Worm (Caenorhabditis elegans) whole organism, L2 larva: ENCODE results near the gene str-166.

Source experiments
- alr-1 ChIP-seq: fragments of 150-350 bp; optimal IDR thresholded peaks from 2 replicates; lab custom pipeline; 2014; ENCODE audit warnings: missing biosample characterization, missing genetic modification characterization
- elt-1 ChIP-seq: fragments of 150-350 bp; optimal IDR thresholded peaks from 2 replicates; lab custom pipeline; 2014; ENCODE audit warnings: missing biosample characterization, missing genetic modification characterization
- lin-13 ChIP-seq: fragments of 150-350 bp; optimal IDR thresholded peaks from 2 replicates; lab custom pipeline; 2014; ENCODE audit warnings: missing biosample characterization, missing genetic modification reagents, missing genetic modification characterization
- nhr-11 ChIP-seq: fragments of 150-350 bp; optimal IDR thresholded peaks from 2 replicates; lab custom pipeline; 2014; ENCODE audit warnings: missing biosample characterization, missing genetic modification characterization
- nhr-6 ChIP-seq: fragments of 150-350 bp; optimal IDR thresholded peaks from 2 replicates; lab custom pipeline; 2014; ENCODE audit warnings: missing biosample characterization, missing genetic modification characterization
- snpc-4 ChIP-seq: fragments of 150-350 bp; optimal IDR thresholded peaks from 2 replicates; lab custom pipeline; 2014; ENCODE audit warnings: missing biosample characterization, missing genetic modification characterization

DNA sequence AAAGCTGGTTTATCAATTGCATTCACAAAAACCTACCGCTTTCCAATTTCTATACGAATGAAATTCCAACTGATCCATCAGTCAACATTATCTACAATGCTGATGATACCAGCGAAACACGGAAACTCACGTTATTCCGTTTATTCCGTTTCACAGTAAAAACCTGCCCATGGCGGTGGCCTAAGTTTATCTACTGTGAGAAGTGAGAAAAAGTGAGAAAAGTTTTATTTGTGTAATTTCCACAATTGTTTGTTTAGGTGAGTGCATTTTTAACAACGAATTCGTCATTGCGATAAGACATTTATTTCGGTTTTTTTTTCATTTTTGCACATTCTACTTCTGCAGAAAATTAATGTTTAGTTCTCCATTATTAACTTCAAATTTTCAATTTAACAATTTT, 46.0 kb downstream of the str-166 start, which contains the start of gene Y9C9A.8:
- TF ChIP-seq lin-13 (GFP tag; lab: Kevin White, UChicago) (no peak), snpc-4 (no peak), nhr-11 (tag; lab: Kevin White, UChicago) (no peak), elt-1 (tag; lab: Kevin White, UChicago) (no peak), nhr-6 (tag; lab: Kevin White, UChicago) (no peak), alr-1 (tag; lab: Kevin White, UChicago) (no peak)
